Fruit fly (Drosophila melanogaster) whole organism, embryonic: ENCODE data around the gene CG43658.
A peak's percentile ranks its signal among the peaks of the same experiment; 100 is the strongest.

ENCODE experiments used
- Antp ChIP-seq: fragments of 200-800 bp; sonication (Bioruptor generic); optimal IDR thresholded peaks from 3 replicates; lab custom pipeline; 2016; ENCODE audit warnings: missing biosample characterization, missing genetic modification characterization
- Atf-2 ChIP-seq: fragments of 200-800 bp; sonication (Bioruptor generic); optimal IDR thresholded peaks from 2 replicates; lab custom pipeline; 2016; ENCODE audit warnings: missing biosample characterization, missing genetic modification characterization
- Atf6 ChIP-seq: fragments of 200-800 bp; sonication (Bioruptor generic); IDR thresholded peaks from 2 replicates; pipeline ENCODE4 v1.3.6; 2022; ENCODE audit warnings: missing biosample characterization, missing genetic modification characterization
- BtbVII ChIP-seq: fragments of 200-800 bp; sonication (Bioruptor generic); optimal IDR thresholded peaks from 3 replicates; lab custom pipeline; 2017; ENCODE audit warnings: missing biosample characterization, mild to moderate bottlenecking, missing genetic modification characterization
- CG11695 ChIP-seq: fragments of 200-800 bp; sonication (Bioruptor generic); IDR thresholded peaks from 3 replicates; pipeline ENCODE4 v1.3.6; 2022; ENCODE audit warnings: missing biosample characterization, missing genetic modification characterization
- CG11723 ChIP-seq: fragments of 200-800 bp; sonication (Bioruptor generic); optimal IDR thresholded peaks from 2 replicates; lab custom pipeline; 2017; ENCODE audit warnings: missing biosample characterization, mild to moderate bottlenecking, missing genetic modification characterization
- CG14441 ChIP-seq: fragments of 200-800 bp; sonication (Bioruptor generic); IDR thresholded peaks from 2 replicates; pipeline ENCODE4 v1.3.6; 2022; ENCODE audit warnings: missing biosample characterization, missing genetic modification characterization
- CG1602 ChIP-seq: fragments of 200-800 bp; sonication (Bioruptor generic); optimal IDR thresholded peaks from 3 replicates; lab custom pipeline; 2016; ENCODE audit warnings: missing biosample characterization, missing genetic modification characterization
- CG18599 ChIP-seq: fragments of 200-800 bp; sonication (Bioruptor generic); optimal IDR thresholded peaks from 3 replicates; lab custom pipeline; 2017; ENCODE audit warnings: missing biosample characterization, missing genetic modification characterization, mild to moderate bottlenecking, moderate library complexity, missing genetic modification reagents
- CG33213 ChIP-seq: fragments of 200-800 bp; sonication (Bioruptor generic); optimal IDR thresholded peaks from 3 replicates; lab custom pipeline; 2016; ENCODE audit warnings: missing biosample characterization, missing genetic modification characterization
- CG4328 ChIP-seq: fragments of 200-800 bp; sonication (Bioruptor generic); optimal IDR thresholded peaks from 3 replicates; lab custom pipeline; 2017; ENCODE audit warnings: missing biosample characterization, missing genetic modification reagents, missing genetic modification characterization
- CG4854 ChIP-seq: fragments of 200-800 bp; sonication (Bioruptor generic); optimal IDR thresholded peaks from 2 replicates; lab custom pipeline; 2016; ENCODE audit warnings: missing biosample characterization, missing genetic modification characterization, inconsistent platforms
- CG5245 ChIP-seq: fragments of 200-800 bp; sonication (Bioruptor generic); optimal IDR thresholded peaks from 3 replicates; lab custom pipeline; 2016; ENCODE audit warnings: missing biosample characterization, missing genetic modification characterization
- CG6689 ChIP-seq: fragments of 200-800 bp; sonication (Bioruptor generic); IDR thresholded peaks from 2 replicates; pipeline ENCODE4 v1.3.6; 2022; ENCODE audit warnings: missing biosample characterization, missing genetic modification characterization
- CG7963 ChIP-seq: fragments of 200-800 bp; sonication (Bioruptor generic); IDR thresholded peaks from 3 replicates; pipeline ENCODE4 v1.3.6; 2022; ENCODE audit warnings: missing biosample characterization, missing genetic modification characterization; ENCODE audit not compliant: partially characterized antibody
- CG8281 ChIP-seq: fragments of 200-800 bp; sonication (Bioruptor generic); optimal IDR thresholded peaks from 2 replicates; lab custom pipeline; 2018; ENCODE audit warnings: missing biosample characterization, mild to moderate bottlenecking, missing genetic modification characterization, moderate library complexity
- CG9609 ChIP-seq: fragments of 200-800 bp; sonication (Bioruptor generic); optimal IDR thresholded peaks from 3 replicates; lab custom pipeline; 2016; ENCODE audit warnings: missing biosample characterization, missing genetic modification characterization
- CTCF ChIP-seq: fragments of 200-800 bp; sonication (Bioruptor generic); optimal IDR thresholded peaks from 2 replicates; lab custom pipeline; 2017; ENCODE audit warnings: missing biosample characterization, mild to moderate bottlenecking, missing genetic modification characterization, moderate library complexity
- D ChIP-seq, 2 experiments: fragments of 200-800 bp in 1 of 2; fragments of >200 bp in 1 of 2; sonication (Bioruptor generic) in 1 of 2; optimal IDR thresholded peaks; 2 replicates in 1 of 2; 3 replicates in 1 of 2; lab custom pipeline; 2017; ENCODE audit warnings: mild to moderate bottlenecking in 1 of 2, missing biosample characterization in 1 of 2, missing genetic modification characterization in 1 of 2, missing genetic modification reagents in 1 of 2
- ERR ChIP-seq: fragments of 200-800 bp; sonication (Bioruptor generic); optimal IDR thresholded peaks from 2 replicates; lab custom pipeline; 2016; ENCODE audit warnings: missing biosample characterization, missing genetic modification characterization
- Fer1 ChIP-seq: fragments of 200-800 bp; sonication (Bioruptor generic); optimal IDR thresholded peaks from 2 replicates; lab custom pipeline; 2017; ENCODE audit warnings: missing biosample characterization, mild to moderate bottlenecking, missing genetic modification characterization
- Fer3 ChIP-seq: fragments of 200-800 bp; sonication (Bioruptor generic); optimal IDR thresholded peaks from 2 replicates; lab custom pipeline; 2018; ENCODE audit warnings: missing biosample characterization, mild to moderate bottlenecking, missing genetic modification characterization, moderate library complexity
- H15 ChIP-seq: fragments of 200-800 bp; sonication (Bioruptor generic); IDR thresholded peaks from 3 replicates; pipeline ENCODE4 v1.3.6; 2022; ENCODE audit warnings: missing biosample characterization, missing genetic modification characterization
- HHEX ChIP-seq: fragments of 200-800 bp; sonication (Bioruptor generic); optimal IDR thresholded peaks from 3 replicates; lab custom pipeline; 2017; ENCODE audit warnings: missing biosample characterization, mild to moderate bottlenecking, missing genetic modification characterization, missing genetic modification reagents
- HmgD ChIP-seq: fragments of 200-800 bp; sonication (Bioruptor generic); optimal IDR thresholded peaks from 3 replicates; lab custom pipeline; 2016; ENCODE audit warnings: missing biosample characterization, missing genetic modification characterization
- Hmx ChIP-seq: fragments of 200-800 bp; sonication (Bioruptor generic); optimal IDR thresholded peaks from 2 replicates; lab custom pipeline; 2016; ENCODE audit warnings: missing biosample characterization, missing genetic modification characterization
- MTF-1 ChIP-seq: fragments of 200-800 bp; sonication (Bioruptor generic); optimal IDR thresholded peaks from 2 replicates; lab custom pipeline; 2018; ENCODE audit warnings: missing biosample characterization, mild to moderate bottlenecking, missing genetic modification characterization, borderline replicate concordance
- NK7.1 ChIP-seq: fragments of 200-800 bp; sonication (Bioruptor generic); optimal IDR thresholded peaks from 3 replicates; lab custom pipeline; 2016; ENCODE audit warnings: missing biosample characterization, missing genetic modification characterization
- Spps ChIP-seq: fragments of 200-800 bp; sonication (Bioruptor generic); optimal IDR thresholded peaks from 2 replicates; lab custom pipeline; 2018; ENCODE audit warnings: missing biosample characterization, mild to moderate bottlenecking, missing genetic modification characterization
- Usf ChIP-seq: fragments of 200-800 bp; sonication (Bioruptor generic); optimal IDR thresholded peaks from 2 replicates; lab custom pipeline; 2017; ENCODE audit warnings: missing genotype, missing biosample characterization, missing genetic modification characterization
- Xbp1 ChIP-seq: fragments of 200-800 bp; sonication (Bioruptor generic); optimal IDR thresholded peaks from 3 replicates; lab custom pipeline; 2016; ENCODE audit warnings: missing biosample characterization, mild to moderate bottlenecking, missing genetic modification characterization
- ara ChIP-seq: fragments of 200-800 bp; sonication (Bioruptor generic); IDR thresholded peaks from 2 replicates; pipeline ENCODE4 v1.3.6; 2022; ENCODE audit warnings: missing biosample characterization, missing genetic modification characterization
- ash1 ChIP-seq: fragments of 200-800 bp; sonication (Bioruptor generic); optimal IDR thresholded peaks from 2 replicates; lab custom pipeline; 2018; ENCODE audit warnings: missing biosample characterization, mild to moderate bottlenecking, missing genetic modification characterization
- chn ChIP-seq: fragments of 200-800 bp; sonication (Bioruptor generic); optimal IDR thresholded peaks from 2 replicates; lab custom pipeline; 2016; ENCODE audit warnings: missing biosample characterization, missing genetic modification characterization
- crol ChIP-seq: fragments of 200-800 bp; sonication (Bioruptor generic); IDR thresholded peaks from 2 replicates; pipeline ENCODE4 v1.3.6; 2022; ENCODE audit warnings: missing biosample characterization, missing genetic modification characterization
- crp ChIP-seq, 2 experiments: fragments of 200-800 bp; sonication (Bioruptor generic); optimal IDR thresholded peaks; 2 replicates in 1 of 2; 3 replicates in 1 of 2; lab custom pipeline; 2017; ENCODE audit warnings: missing biosample characterization in 2 of 2, missing genetic modification characterization in 2 of 2, mild to moderate bottlenecking in 1 of 2, moderate library complexity in 1 of 2
- ems ChIP-seq: fragments of 200-800 bp; sonication (Bioruptor generic); optimal IDR thresholded peaks from 3 replicates; lab custom pipeline; 2016; ENCODE audit warnings: missing biosample characterization, missing genetic modification characterization
- hb ChIP-seq: fragments of 200-800 bp; sonication (Bioruptor generic); IDR thresholded peaks from 3 replicates; pipeline ENCODE4 v1.3.6; 2022; ENCODE audit warnings: missing biosample characterization, missing genetic modification characterization; ENCODE audit not compliant: partially characterized antibody
- her ChIP-seq: fragments of 200-800 bp; sonication (Bioruptor generic); optimal IDR thresholded peaks from 2 replicates; lab custom pipeline; 2016; ENCODE audit warnings: missing biosample characterization, missing genetic modification characterization
- hth ChIP-seq: fragments of >200 bp; optimal IDR thresholded peaks from 2 replicates; lab custom pipeline; 2017; ENCODE audit warnings: inconsistent platforms
- inv ChIP-seq: fragments of 200-800 bp; sonication (Bioruptor generic); IDR thresholded peaks from 2 replicates; pipeline ENCODE4 v1.3.6; 2022; ENCODE audit warnings: missing biosample characterization, missing genetic modification characterization; ENCODE audit not compliant: partially characterized antibody
- jumu ChIP-seq: fragments of 200-800 bp; sonication (Bioruptor generic); optimal IDR thresholded peaks from 3 replicates; lab custom pipeline; 2016; ENCODE audit warnings: missing biosample characterization, missing genetic modification characterization
- mld ChIP-seq: fragments of 200-800 bp; sonication (Bioruptor generic); IDR thresholded peaks from 3 replicates; pipeline ENCODE4 v1.3.6; 2022; ENCODE audit warnings: missing biosample characterization, missing genetic modification characterization; ENCODE audit not compliant: partially characterized antibody
- ranshi ChIP-seq: fragments of 200-800 bp; sonication (Bioruptor generic); IDR thresholded peaks from 2 replicates; pipeline ENCODE4 v1.3.6; 2022; ENCODE audit warnings: missing biosample characterization, missing genetic modification characterization
- row ChIP-seq: fragments of 200-800 bp; sonication (Bioruptor generic); IDR thresholded peaks from 3 replicates; pipeline ENCODE4 v1.3.6; 2022; ENCODE audit warnings: missing biosample characterization, missing genetic modification characterization
- run ChIP-seq: fragments of 200-800 bp; sonication (Bioruptor generic); optimal IDR thresholded peaks from 3 replicates; lab custom pipeline; 2018; ENCODE audit warnings: missing biosample characterization, mild to moderate bottlenecking, missing genetic modification characterization
- sim ChIP-seq: fragments of 200-800 bp; sonication (Bioruptor generic); IDR thresholded peaks from 2 replicates; pipeline ENCODE4 v1.3.6; 2022; ENCODE audit warnings: missing biosample characterization, missing genetic modification characterization
- tx ChIP-seq: fragments of 200-800 bp; sonication (Bioruptor generic); optimal IDR thresholded peaks from 2 replicates; lab custom pipeline; 2016; ENCODE audit warnings: missing biosample characterization, missing genetic modification characterization
- wdn ChIP-seq: fragments of 200-800 bp; sonication (Bioruptor generic); IDR thresholded peaks from 2 replicates; pipeline ENCODE4 v1.3.6; 2022; ENCODE audit warnings: missing biosample characterization, missing genetic modification characterization
- yki ChIP-seq: fragments of >200 bp; optimal IDR thresholded peaks from 3 replicates; lab custom pipeline; 2018
- zen ChIP-seq: fragments of 200-800 bp; sonication (Bioruptor generic); optimal IDR thresholded peaks from 3 replicates; lab custom pipeline; 2018; ENCODE audit warnings: missing biosample characterization, mild to moderate bottlenecking, missing genetic modification characterization, moderate library complexity

The CG43658 gene

DNA sequence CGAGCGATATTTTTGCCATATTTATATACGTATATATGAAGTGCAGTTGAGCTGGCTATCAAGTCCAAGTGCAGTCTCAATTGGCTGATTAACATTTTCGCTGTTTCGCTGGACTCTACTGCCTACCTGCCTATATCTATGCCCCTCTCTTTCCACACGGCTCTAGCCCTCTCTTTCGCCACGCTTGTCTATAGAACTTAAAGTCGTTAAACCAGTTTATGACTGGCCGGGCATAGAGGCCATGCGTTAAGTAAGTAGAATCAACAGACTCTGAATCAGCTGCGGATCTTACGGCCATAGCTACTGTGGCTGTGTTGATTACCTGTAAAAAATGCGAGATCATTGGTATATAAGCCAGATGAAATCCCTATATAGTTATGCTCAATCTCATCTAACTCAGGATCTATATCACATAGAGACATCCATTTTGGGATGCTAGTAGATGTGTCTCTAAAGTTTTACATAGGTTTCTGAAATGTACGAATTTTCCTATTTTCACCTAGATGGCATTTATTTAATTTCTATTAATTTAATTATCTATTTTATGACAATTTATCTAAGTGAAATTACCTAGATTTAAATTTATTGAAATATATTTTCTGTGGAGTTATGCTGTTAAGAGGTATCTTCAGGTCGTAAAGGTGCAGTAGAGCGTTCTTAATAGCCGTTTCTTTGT lies 20.8 kb upstream of the CG43658 start (continued):
- TF ChIP-seq HHEX (no peak), CG11723 (GFP tag; lab: Kevin White, UChicago) (no peak), hth (lab: Kevin White, UChicago) (no peak), crp (GFP tag; optimal IDR thresholded peaks at IDR 0.05; lab: Kevin White, UChicago) (no peak), Xbp1 (peak; percentile 21), inv (GFP tag; lab: Robert Waterston, UW) (no peak), Fer3 (tag; lab: Kevin White, UChicago) (no peak), CG33213 (GFP tag; lab: Kevin White, UChicago) (no peak), BtbVII (GFP tag; lab: Kevin White, UChicago) (no peak), CG9609 (GFP tag; lab: Kevin White, UChicago) (no peak), hb (GFP tag; lab: Robert Waterston, UW) (no peak), H15 (GFP tag; lab: Robert Waterston, UW) (no peak), mld (GFP tag; lab: Robert Waterston, UW) (no peak), CG5245 (GFP tag; lab: Kevin White, UChicago) (no peak), CG1602 (peak; percentile 4), Hmx (GFP tag; lab: Kevin White, UChicago) (no peak), wdn (GFP tag; lab: Robert Waterston, UW) (no peak), CG7963 (GFP tag; lab: Robert Waterston, UW) (no peak), CG18599 (GFP tag; lab: Kevin White, UChicago) (no peak), chn (GFP tag; lab: Kevin White, UChicago) (no peak), CG6689 (GFP tag; lab: Robert Waterston, UW) (0 out of 2 replicates have a peak, but pooled peaks have one; percentile 8), CG11695 (GFP tag; lab: Robert Waterston, UW) (no peak), Antp (GFP tag; lab: Kevin White, UChicago) (no peak), NK7.1 (no peak), MTF-1 (GFP tag; lab: Kevin White, UChicago) (no peak), row (GFP tag; lab: Robert Waterston, UW) (peak; percentile 52; the same call in 2 of the 3 replicates), Fer1 (GFP tag; lab: Kevin White, UChicago) (no peak), CG4328 (no peak), ranshi (GFP tag; lab: Robert Waterston, UW) (no peak), crol (GFP tag; lab: Robert Waterston, UW) (peak; percentile 38; the same call in 1 of the 2 replicates), CG8281 (tag; lab: Kevin White, UChicago) (no peak), run (tag; lab: Kevin White, UChicago) (no peak), her (GFP tag; lab: Kevin White, UChicago) (no peak), Atf-2 (no peak), ems (no peak), Spps (peak; percentile 27), yki (lab: Kevin White, UChicago) (no peak), CG4854 (no peak), ara (no peak), sim (no peak), Usf (GFP tag; lab: Kevin White, UChicago) (no peak), HmgD (GFP tag; lab: Kevin White, UChicago) (no peak), jumu (no peak), D (optimal IDR thresholded peaks at IDR 0.05; lab: Kevin White, UChicago) (no peak), D (GFP tag; optimal IDR thresholded peaks at IDR 0.05; lab: Kevin White, UChicago) (peak; percentile 44), CTCF (GFP tag; lab: Kevin White, UChicago) (no peak), zen (no peak), tx (GFP tag; lab: Kevin White, UChicago) (no peak), Atf6 (GFP tag; lab: Robert Waterston, UW) (0 out of 2 replicates have a peak, but pooled peaks have one; percentile 10), CG14441 (no peak), ERR (GFP tag; lab: Kevin White, UChicago) (no peak), ash1 (no peak)
